Fruit fly (Drosophila melanogaster) whole organism, embryonic: ENCODE measurements around the gene Ifrd1.

ENCODE experiments used
- BtbVII ChIP-seq: fragments of 200-800 bp; sonication (Bioruptor generic); optimal IDR thresholded peaks from 3 replicates; lab custom pipeline; 2017; ENCODE audit warnings: missing biosample characterization, mild to moderate bottlenecking, missing genetic modification characterization
- C15 ChIP-seq: fragments of 200-800 bp; sonication (Bioruptor generic); IDR thresholded peaks from 3 replicates; pipeline ENCODE4 v1.3.6; 2022; ENCODE audit warnings: missing biosample characterization, missing genetic modification characterization
- CG10147 ChIP-seq: fragments of 200-800 bp; sonication (Bioruptor generic); optimal IDR thresholded peaks from 2 replicates; lab custom pipeline; 2019; ENCODE audit warnings: missing biosample characterization, mild to moderate bottlenecking, missing genetic modification characterization, moderate library complexity
- CG10431 ChIP-seq: fragments of 200-800 bp; sonication (Bioruptor generic); optimal IDR thresholded peaks from 3 replicates; lab custom pipeline; 2018; ENCODE audit warnings: missing biosample characterization, mild to moderate bottlenecking, missing genetic modification characterization
- CG10565 ChIP-seq: fragments of 200-800 bp; sonication (Bioruptor generic); optimal IDR thresholded peaks from 3 replicates; lab custom pipeline; 2016; ENCODE audit warnings: missing biosample characterization, mild to moderate bottlenecking, missing genetic modification characterization
- CG10979 ChIP-seq: fragments of 200-800 bp; sonication (Bioruptor generic); optimal IDR thresholded peaks from 2 replicates; lab custom pipeline; 2018; ENCODE audit warnings: missing biosample characterization, mild to moderate bottlenecking, missing genetic modification characterization, moderate library complexity
- CG11723 ChIP-seq: fragments of 200-800 bp; sonication (Bioruptor generic); optimal IDR thresholded peaks from 2 replicates; lab custom pipeline; 2017; ENCODE audit warnings: missing biosample characterization, mild to moderate bottlenecking, missing genetic modification characterization
- CG12236 ChIP-seq: fragments of 200-800 bp; sonication (Bioruptor generic); optimal IDR thresholded peaks from 2 replicates; lab custom pipeline; 2016; ENCODE audit warnings: missing biosample characterization, missing genetic modification characterization
- CG14965 ChIP-seq: fragments of 200-800 bp; sonication (Bioruptor generic); optimal IDR thresholded peaks from 2 replicates; lab custom pipeline; 2016; ENCODE audit warnings: missing biosample characterization, missing genetic modification characterization, borderline replicate concordance
- CG15269 ChIP-seq: fragments of 200-800 bp; sonication (Bioruptor generic); optimal IDR thresholded peaks from 2 replicates; lab custom pipeline; 2018; ENCODE audit warnings: missing biosample characterization, mild to moderate bottlenecking, missing genetic modification characterization, moderate library complexity
- CG17359 ChIP-seq: fragments of 200-800 bp; sonication (Bioruptor generic); optimal IDR thresholded peaks from 3 replicates; lab custom pipeline; 2018; ENCODE audit warnings: missing biosample characterization, mild to moderate bottlenecking, missing genetic modification characterization, moderate library complexity
- CG2129 ChIP-seq: fragments of 200-800 bp; sonication (Bioruptor generic); IDR thresholded peaks from 2 replicates; pipeline ENCODE4 v1.3.6; 2022; ENCODE audit warnings: missing biosample characterization, missing genetic modification characterization; ENCODE audit not compliant: partially characterized antibody
- CG30403 ChIP-seq: fragments of 200-800 bp; sonication (Bioruptor generic); optimal IDR thresholded peaks from 3 replicates; lab custom pipeline; 2016; ENCODE audit warnings: missing biosample characterization, missing genetic modification characterization
- CG34224 ChIP-seq: fragments of 200-800 bp; sonication (Bioruptor generic); IDR thresholded peaks from 3 replicates; pipeline ENCODE4 v1.3.6; 2022; ENCODE audit warnings: missing biosample characterization, missing genetic modification characterization; ENCODE audit not compliant: partially characterized antibody
- CG4282 ChIP-seq: fragments of 200-800 bp; sonication (Bioruptor generic); optimal IDR thresholded peaks from 2 replicates; lab custom pipeline; 2016; ENCODE audit warnings: missing biosample characterization, missing genetic modification characterization
- CG4404 ChIP-seq: fragments of 200-800 bp; sonication (Bioruptor generic); IDR thresholded peaks from 2 replicates; pipeline ENCODE4 v1.3.6; 2022; ENCODE audit warnings: missing biosample characterization, missing genetic modification characterization
- CG4730 ChIP-seq: fragments of 200-800 bp; sonication (Bioruptor generic); IDR thresholded peaks from 2 replicates; pipeline ENCODE4 v1.3.6; 2022; ENCODE audit warnings: missing biosample characterization, missing genetic modification characterization
- CG5180 ChIP-seq: fragments of 200-800 bp; sonication (Bioruptor generic); optimal IDR thresholded peaks from 3 replicates; lab custom pipeline; 2017; ENCODE audit warnings: missing biosample characterization, missing genetic modification characterization, mild to moderate bottlenecking, moderate library complexity, missing genetic modification reagents
- CG7271 ChIP-seq: fragments of 200-800 bp; sonication (Bioruptor generic); optimal IDR thresholded peaks from 2 replicates; lab custom pipeline; 2018; ENCODE audit warnings: missing biosample characterization, mild to moderate bottlenecking, missing genetic modification characterization, moderate library complexity
- Chrac-16 ChIP-seq: fragments of 200-800 bp; sonication (Bioruptor generic); optimal IDR thresholded peaks from 3 replicates; lab custom pipeline; 2016; ENCODE audit warnings: missing biosample characterization, missing genetic modification characterization
- Fer2 ChIP-seq: fragments of 200-800 bp; sonication (Bioruptor generic); optimal IDR thresholded peaks from 2 replicates; lab custom pipeline; 2018; ENCODE audit warnings: missing biosample characterization, mild to moderate bottlenecking, missing genetic modification characterization, moderate library complexity
- HLH4C ChIP-seq: fragments of 200-800 bp; sonication (Bioruptor generic); IDR thresholded peaks from 3 replicates; pipeline ENCODE4 v1.3.6; 2022; ENCODE audit warnings: missing biosample characterization, missing genetic modification characterization; ENCODE audit not compliant: partially characterized antibody
- HLH54F ChIP-seq: fragments of 200-800 bp; sonication (Bioruptor generic); optimal IDR thresholded peaks from 3 replicates; lab custom pipeline; 2016; ENCODE audit warnings: missing biosample characterization, missing genetic modification characterization
- HLHmδ ChIP-seq: fragments of 200-800 bp; sonication (Bioruptor generic); optimal IDR thresholded peaks from 2 replicates; lab custom pipeline; 2018; ENCODE audit warnings: missing biosample characterization, mild to moderate bottlenecking, missing genetic modification characterization, moderate library complexity
- Hand ChIP-seq: fragments of 200-800 bp; sonication (Bioruptor generic); optimal IDR thresholded peaks from 2 replicates; lab custom pipeline; 2017; ENCODE audit warnings: mild to moderate bottlenecking, missing biosample characterization, missing genetic modification reagents, missing genetic modification characterization
- Hr3 ChIP-seq: fragments of 200-800 bp; sonication (Bioruptor generic); optimal IDR thresholded peaks from 3 replicates; lab custom pipeline; 2016; ENCODE audit warnings: missing biosample characterization, missing genetic modification characterization
- Hsf ChIP-seq: fragments of 200-800 bp; sonication (Bioruptor generic); optimal IDR thresholded peaks from 3 replicates; lab custom pipeline; 2016; ENCODE audit warnings: missing biosample characterization, missing genetic modification characterization
- Optix ChIP-seq: fragments of 200-800 bp; sonication (Bioruptor generic); IDR thresholded peaks from 3 replicates; pipeline ENCODE4 v1.3.6; 2022; ENCODE audit warnings: missing biosample characterization, missing genetic modification characterization
- Rfx ChIP-seq: fragments of 200-800 bp; sonication (Bioruptor generic); IDR thresholded peaks from 2 replicates; pipeline ENCODE4 v1.3.6; 2022; ENCODE audit warnings: missing biosample characterization, missing genetic modification characterization
- Sry-β ChIP-seq: fragments of 200-800 bp; sonication (Bioruptor generic); optimal IDR thresholded peaks from 2 replicates; lab custom pipeline; 2018; ENCODE audit warnings: missing biosample characterization, mild to moderate bottlenecking, missing genetic modification characterization, moderate library complexity
- Taf1 ChIP-seq: fragments of 200-800 bp; sonication (Bioruptor generic); IDR thresholded peaks from 2 replicates; pipeline ENCODE4 v1.3.6; 2022; ENCODE audit warnings: missing biosample characterization, missing genetic modification characterization
- amos ChIP-seq: fragments of 200-800 bp; sonication (Bioruptor generic); IDR thresholded peaks from 2 replicates; pipeline ENCODE4 v1.3.6; 2022; ENCODE audit warnings: missing biosample characterization, missing genetic modification characterization; ENCODE audit not compliant: partially characterized antibody
- aop ChIP-seq: fragments of 200-800 bp; sonication (Bioruptor generic); IDR thresholded peaks from 2 replicates; pipeline ENCODE4 v1.3.6; 2022; ENCODE audit warnings: missing biosample characterization, missing genetic modification characterization
- bowl ChIP-seq: fragments of 200-800 bp; sonication (Bioruptor generic); IDR thresholded peaks from 2 replicates; pipeline ENCODE4 v1.3.6; 2022; ENCODE audit warnings: missing biosample characterization, missing genetic modification characterization
- br ChIP-seq: fragments of >200 bp; optimal IDR thresholded peaks from 2 replicates; lab custom pipeline; 2017
- dimm ChIP-seq: fragments of 200-800 bp; sonication (Bioruptor generic); IDR thresholded peaks from 2 replicates; pipeline ENCODE4 v1.3.6; 2022; ENCODE audit warnings: missing biosample characterization, missing genetic modification characterization
- disco-r ChIP-seq: fragments of 200-800 bp; sonication (Bioruptor generic); optimal IDR thresholded peaks from 2 replicates; lab custom pipeline; 2016; ENCODE audit warnings: missing biosample characterization, missing genetic modification characterization
- dpn ChIP-seq, 2 experiments: fragments of 200-800 bp; sonication (Bioruptor generic); optimal IDR thresholded peaks; 3 replicates each; lab custom pipeline; 2016; ENCODE audit warnings: missing biosample characterization in 2 of 2, missing genetic modification characterization in 2 of 2
- dysf ChIP-seq: fragments of 200-800 bp; sonication (Bioruptor generic); IDR thresholded peaks from 3 replicates; pipeline ENCODE4 v1.3.6; 2022; ENCODE audit warnings: missing biosample characterization, missing genetic modification characterization
- gce ChIP-seq: fragments of 200-800 bp; sonication (Bioruptor generic); IDR thresholded peaks from 3 replicates; pipeline ENCODE4 v1.3.6; 2022; ENCODE audit warnings: missing biosample characterization, missing genetic modification characterization
- gem ChIP-seq: fragments of 200-800 bp; sonication (Bioruptor generic); optimal IDR thresholded peaks from 2 replicates; lab custom pipeline; 2019; ENCODE audit warnings: missing biosample characterization, mild to moderate bottlenecking, missing genetic modification characterization, moderate library complexity
- gt ChIP-seq: fragments of 200-800 bp; sonication (Bioruptor generic); IDR thresholded peaks from 2 replicates; pipeline ENCODE4 v1.3.6; 2022; ENCODE audit warnings: missing biosample characterization, missing genetic modification characterization
- ham ChIP-seq: fragments of 200-800 bp; sonication (Bioruptor generic); IDR thresholded peaks from 2 replicates; pipeline ENCODE4 v1.3.6; 2022; ENCODE audit warnings: missing biosample characterization, missing genetic modification characterization
- hth ChIP-seq: fragments of >200 bp; optimal IDR thresholded peaks from 2 replicates; lab custom pipeline; 2017; ENCODE audit warnings: inconsistent platforms
- lmd ChIP-seq: fragments of 200-800 bp; sonication (Bioruptor generic); IDR thresholded peaks from 2 replicates; pipeline ENCODE4 v1.3.6; 2022; ENCODE audit warnings: missing biosample characterization, missing genetic modification characterization
- ro ChIP-seq: fragments of 200-800 bp; sonication (Bioruptor generic); IDR thresholded peaks from 2 replicates; pipeline ENCODE4 v1.3.6; 2022; ENCODE audit warnings: missing biosample characterization, missing genetic modification characterization
- sens ChIP-seq: fragments of 200-800 bp; sonication (Bioruptor generic); peaks from one replicate; lab custom pipeline; 2016; ENCODE audit warnings: missing biosample characterization, missing genetic modification characterization
- seq ChIP-seq: fragments of 200-800 bp; sonication (Bioruptor generic); IDR thresholded peaks from 2 replicates; pipeline ENCODE4 v1.3.6; 2022; ENCODE audit warnings: missing biosample characterization, missing genetic modification characterization
- sug ChIP-seq: fragments of 200-800 bp; optimal IDR thresholded peaks from 2 replicates; lab custom pipeline; 2019; ENCODE audit warnings: missing biosample characterization, mild to moderate bottlenecking, missing genetic modification characterization, moderate library complexity
- tgo ChIP-seq: fragments of 200-800 bp; sonication (Bioruptor generic); IDR thresholded peaks from 3 replicates; pipeline ENCODE4 v1.3.6; 2022; ENCODE audit warnings: missing biosample characterization, missing genetic modification characterization
- tin ChIP-seq: fragments of 200-800 bp; sonication (Bioruptor generic); optimal IDR thresholded peaks from 3 replicates; lab custom pipeline; 2016; ENCODE audit warnings: missing biosample characterization, missing genetic modification characterization

Gene Ifrd1

DNA sequence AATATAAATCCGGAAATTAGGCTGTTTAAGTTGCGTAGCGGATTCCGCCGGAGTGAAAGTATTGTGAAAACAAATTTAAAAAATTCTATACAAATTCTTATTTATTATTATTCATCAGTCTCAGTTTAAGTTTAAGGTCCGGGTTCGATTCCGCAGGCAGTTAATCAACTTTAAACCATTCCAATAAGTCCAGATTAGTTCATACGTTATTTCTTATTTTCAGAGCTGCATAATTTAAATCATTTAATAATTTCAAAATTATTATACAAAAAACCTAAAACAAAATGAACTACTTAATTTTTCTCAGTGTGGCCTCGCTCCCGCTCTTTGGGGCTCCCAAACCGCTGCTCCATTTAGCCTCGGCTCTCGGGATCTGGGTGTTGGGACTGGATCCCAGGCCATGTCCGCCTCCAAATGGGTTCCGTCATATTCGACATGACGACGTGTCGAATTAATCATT is 43.9 kb downstream of the Ifrd1 start (continued):
- peak; percentile 42; the same call in 1 of the 2 replicates for TF ChIP-seq Taf1 (GFP tag; lab: Robert Waterston, UW)
- TF ChIP-seq Hsf (GFP tag; lab: Kevin White, UChicago): peak; percentile 79
- no peak for TF ChIP-seq dimm (GFP tag; lab: Robert Waterston, UW)
- TF ChIP-seq aop: no peak
- no peak for TF ChIP-seq CG4282 (GFP tag; lab: Kevin White, UChicago)
- no peak for TF ChIP-seq HLH4C (GFP tag; lab: Robert Waterston, UW)
- TF ChIP-seq HLH54F (GFP tag; lab: Kevin White, UChicago): peak; percentile 50
- TF ChIP-seq CG2129 (GFP tag; lab: Robert Waterston, UW): no peak
- TF ChIP-seq CG11723 (GFP tag; lab: Kevin White, UChicago): peak; percentile 90
- peak; percentile 40 for TF ChIP-seq disco-r (GFP tag; lab: Kevin White, UChicago)
- no peak for TF ChIP-seq CG7271 (tag; lab: Kevin White, UChicago)
- TF ChIP-seq gem (tag; lab: Kevin White, UChicago): peak; percentile 95
- peak; percentile 89 for TF ChIP-seq tin (GFP tag; lab: Kevin White, UChicago)
- peak; percentile 79 for TF ChIP-seq sug
- TF ChIP-seq ro (GFP tag; lab: Robert Waterston, UW): peak; percentile 24; the same call in 1 of the 2 replicates
- peak; percentile 77 for TF ChIP-seq Chrac-16 (GFP tag; lab: Kevin White, UChicago)
- TF ChIP-seq CG10431: peak; percentile 72
- no peak for TF ChIP-seq amos (GFP tag; lab: Robert Waterston, UW)
- peak; percentile 80 for TF ChIP-seq CG17359
- peak; percentile 36; the same call in 1 of the 2 replicates for TF ChIP-seq gt (GFP tag; lab: Robert Waterston, UW)
- peak; percentile 85 for TF ChIP-seq dysf
- peak; percentile 88 for TF ChIP-seq BtbVII (GFP tag; lab: Kevin White, UChicago)
- no peak for TF ChIP-seq hth (lab: Kevin White, UChicago)
- TF ChIP-seq CG4730 (GFP tag; lab: Robert Waterston, UW): peak; percentile 57; the same call in 1 of the 2 replicates
- peak; percentile 96 for TF ChIP-seq sens (GFP tag; lab: Kevin White, UChicago)
- no peak for TF ChIP-seq ham
- peak; percentile 73 for TF ChIP-seq Hand (GFP tag; lab: Kevin White, UChicago)
- peak; percentile 70 for TF ChIP-seq tgo (GFP tag; lab: Robert Waterston, UW)
- peak; percentile 77 for TF ChIP-seq CG5180
- TF ChIP-seq CG12236 (GFP tag; lab: Kevin White, UChicago): peak; percentile 20
- TF ChIP-seq C15 (GFP tag; lab: Robert Waterston, UW): peak; percentile 62; the same call in 1 of the 3 replicates
- peak; percentile 27; the same call in 1 of the 3 replicates for TF ChIP-seq gce (GFP tag; lab: Robert Waterston, UW)
- peak; percentile 82 for TF ChIP-seq Hr3
- TF ChIP-seq Rfx (GFP tag; lab: Robert Waterston, UW): peak; percentile 66
- TF ChIP-seq CG15269 (tag; lab: Kevin White, UChicago): peak; percentile 88
- TF ChIP-seq Optix (GFP tag; lab: Robert Waterston, UW): peak; percentile 54; the same call in 2 of the 3 replicates
- peak; percentile 96 for TF ChIP-seq CG10979
- peak; percentile 93 for TF ChIP-seq CG10147 (GFP tag; lab: Kevin White, UChicago)
- TF ChIP-seq CG30403 (GFP tag; lab: Kevin White, UChicago): peak; percentile 93
- TF ChIP-seq br (lab: Kevin White, UChicago): no peak
- TF ChIP-seq HLHmδ (GFP tag; lab: Kevin White, UChicago): no peak
- TF ChIP-seq seq: peak; percentile 78
- TF ChIP-seq dpn (GFP tag; optimal IDR thresholded peaks at IDR 0.05; lab: Kevin White, UChicago): peak; percentile 70 to 79
- TF ChIP-seq bowl (GFP tag; lab: Robert Waterston, UW): no peak
- peak; percentile 39 for TF ChIP-seq CG10565 (GFP tag; lab: Kevin White, UChicago)
- TF ChIP-seq lmd (GFP tag; lab: Robert Waterston, UW): peak; percentile 83
- TF ChIP-seq CG4404 (GFP tag; lab: Robert Waterston, UW): peak; percentile 64
- no peak for TF ChIP-seq CG14965 (GFP tag; lab: Kevin White, UChicago)
- peak; percentile 46 for TF ChIP-seq Sry-β (GFP tag; lab: Kevin White, UChicago)
- TF ChIP-seq Fer2 (tag; lab: Kevin White, UChicago): peak; percentile 63
- TF ChIP-seq CG34224 (GFP tag; lab: Robert Waterston, UW): no peak
